Fruit fly (Drosophila melanogaster) whole organism, embryonic: ENCODE results near the gene FoxL1.

ENCODE experiments used
- CG11247 ChIP-seq: fragments of 200-800 bp; sonication (Bioruptor generic); IDR thresholded peaks from 2 replicates; pipeline ENCODE4 v1.3.6; 2022; ENCODE audit warnings: missing biosample characterization, missing genetic modification characterization
- CG11560 ChIP-seq: fragments of 200-800 bp; sonication (Bioruptor generic); IDR thresholded peaks from 3 replicates; pipeline ENCODE4 v1.3.6; 2022; ENCODE audit warnings: missing biosample characterization, missing genetic modification characterization
- CG13287 ChIP-seq: fragments of 200-800 bp; sonication (Bioruptor generic); IDR thresholded peaks from 2 replicates; pipeline ENCODE4 v1.3.6; 2022; ENCODE audit warnings: missing biosample characterization, missing genetic modification characterization; ENCODE audit not compliant: partially characterized antibody
- CG1529 ChIP-seq: fragments of 200-800 bp; sonication (Bioruptor generic); optimal IDR thresholded peaks from 3 replicates; lab custom pipeline; 2018; ENCODE audit warnings: missing biosample characterization, missing genetic modification characterization
- CG15479 ChIP-seq: fragments of 200-800 bp; sonication (Bioruptor generic); optimal IDR thresholded peaks from 3 replicates; lab custom pipeline; 2019; ENCODE audit warnings: missing biosample characterization, mild to moderate bottlenecking, missing genetic modification characterization, moderate library complexity
- CG15696 ChIP-seq: fragments of 200-800 bp; sonication (Bioruptor generic); optimal IDR thresholded peaks from 2 replicates; lab custom pipeline; 2019; ENCODE audit warnings: missing biosample characterization, mild to moderate bottlenecking, missing genetic modification characterization, moderate library complexity
- CG1602 ChIP-seq: fragments of 200-800 bp; sonication (Bioruptor generic); optimal IDR thresholded peaks from 3 replicates; lab custom pipeline; 2016; ENCODE audit warnings: missing biosample characterization, missing genetic modification characterization
- CG1603 ChIP-seq: fragments of 200-800 bp; sonication (Bioruptor generic); optimal IDR thresholded peaks from 2 replicates; lab custom pipeline; 2019; ENCODE audit warnings: missing biosample characterization, mild to moderate bottlenecking, missing genetic modification characterization, moderate library complexity
- CG18476 ChIP-seq: fragments of 200-800 bp; sonication (Bioruptor generic); optimal IDR thresholded peaks from 2 replicates; lab custom pipeline; 2016; ENCODE audit warnings: missing biosample characterization, mild to moderate bottlenecking, missing genetic modification characterization
- CG2120 ChIP-seq: fragments of 200-800 bp; sonication (Bioruptor generic); optimal IDR thresholded peaks from 3 replicates; lab custom pipeline; 2016; ENCODE audit warnings: missing biosample characterization, missing genetic modification characterization
- CG31441 ChIP-seq: fragments of 200-800 bp; sonication (Bioruptor generic); IDR thresholded peaks from 2 replicates; pipeline ENCODE4 v1.3.6; 2022; ENCODE audit warnings: missing biosample characterization, missing genetic modification characterization
- CG32767 ChIP-seq: fragments of 200-800 bp; sonication (Bioruptor generic); IDR thresholded peaks from 2 replicates; pipeline ENCODE4 v1.3.6; 2022; ENCODE audit warnings: missing biosample characterization, missing genetic modification characterization
- CG3407 ChIP-seq: fragments of 200-800 bp; sonication (Bioruptor generic); optimal IDR thresholded peaks from 2 replicates; lab custom pipeline; 2018; ENCODE audit warnings: missing biosample characterization, mild to moderate bottlenecking, missing genetic modification characterization
- CG34422 ChIP-seq: fragments of 200-800 bp; sonication (Bioruptor generic); IDR thresholded peaks from 3 replicates; pipeline ENCODE4 v1.3.6; 2022; ENCODE audit warnings: missing biosample characterization, missing genetic modification characterization
- CG4328 ChIP-seq: fragments of 200-800 bp; sonication (Bioruptor generic); optimal IDR thresholded peaks from 3 replicates; lab custom pipeline; 2017; ENCODE audit warnings: missing biosample characterization, missing genetic modification reagents, missing genetic modification characterization
- CG6689 ChIP-seq: fragments of 200-800 bp; sonication (Bioruptor generic); IDR thresholded peaks from 2 replicates; pipeline ENCODE4 v1.3.6; 2022; ENCODE audit warnings: missing biosample characterization, missing genetic modification characterization
- CG7839 ChIP-seq: fragments of 200-800 bp; sonication (Bioruptor generic); optimal IDR thresholded peaks from 3 replicates; lab custom pipeline; 2018; ENCODE audit warnings: missing biosample characterization, mild to moderate bottlenecking, missing genetic modification characterization, moderate library complexity
- CG9932 ChIP-seq: fragments of 200-800 bp; sonication (Bioruptor generic); IDR thresholded peaks from 2 replicates; pipeline ENCODE4 v1.3.6; 2022; ENCODE audit warnings: missing biosample characterization, missing genetic modification characterization
- Dbx ChIP-seq: fragments of 200-800 bp; sonication (Bioruptor generic); IDR thresholded peaks from 3 replicates; pipeline ENCODE4 v1.3.6; 2022; ENCODE audit warnings: missing biosample characterization, missing genetic modification characterization
- H2.0 ChIP-seq: fragments of 200-800 bp; sonication (Bioruptor generic); IDR thresholded peaks from 2 replicates; pipeline ENCODE4 v1.3.6; 2022; ENCODE audit warnings: missing biosample characterization, missing genetic modification characterization
- Lim3 ChIP-seq: fragments of 200-800 bp; sonication (Bioruptor generic); IDR thresholded peaks from 2 replicates; pipeline ENCODE4 v1.3.6; 2022; ENCODE audit warnings: missing biosample characterization, missing genetic modification characterization
- MBD-R2 ChIP-seq: fragments of 200-800 bp; sonication (Bioruptor generic); IDR thresholded peaks from 2 replicates; pipeline ENCODE4 v1.3.6; 2022; ENCODE audit warnings: missing biosample characterization, missing genetic modification characterization
- Meics ChIP-seq: fragments of 200-800 bp; sonication (Bioruptor generic); optimal IDR thresholded peaks from 2 replicates; lab custom pipeline; 2017; ENCODE audit warnings: missing biosample characterization, mild to moderate bottlenecking, missing genetic modification characterization
- Mrtf ChIP-seq: fragments of 200-800 bp; sonication (Bioruptor generic); IDR thresholded peaks from 3 replicates; pipeline ENCODE4 v1.3.6; 2022; ENCODE audit warnings: missing biosample characterization, missing genetic modification characterization
- Optix ChIP-seq: fragments of 200-800 bp; sonication (Bioruptor generic); IDR thresholded peaks from 3 replicates; pipeline ENCODE4 v1.3.6; 2022; ENCODE audit warnings: missing biosample characterization, missing genetic modification characterization
- Sox100B ChIP-seq: fragments of 200-800 bp; sonication (Bioruptor generic); optimal IDR thresholded peaks from 3 replicates; lab custom pipeline; 2018; ENCODE audit warnings: missing biosample characterization, mild to moderate bottlenecking, missing genetic modification characterization
- Stat92E ChIP-seq, 3 experiments: fragments of >200 bp in 2 of 3; fragments of 200-800 bp in 1 of 3; sonication (Bioruptor generic) in 1 of 3; optimal IDR thresholded peaks; 2 replicates each; lab custom pipeline; 2017 to 2019; ENCODE audit warnings: missing biosample characterization in 3 of 3, missing genetic modification characterization in 3 of 3, mild to moderate bottlenecking in 1 of 3, moderate library complexity in 1 of 3
- Tbp ChIP-seq: fragments of >200 bp; optimal IDR thresholded peaks from 2 replicates; lab custom pipeline; 2018; ENCODE audit warnings: missing biosample characterization, missing genetic modification characterization
- abd-A ChIP-seq: fragments of 200-800 bp; sonication (Bioruptor generic); optimal IDR thresholded peaks from 3 replicates; lab custom pipeline; 2019; ENCODE audit warnings: missing biosample characterization, mild to moderate bottlenecking, missing genetic modification characterization, moderate library complexity
- al ChIP-seq: fragments of 200-800 bp; sonication (Bioruptor generic); IDR thresholded peaks from 2 replicates; pipeline ENCODE4 v1.3.6; 2022; ENCODE audit warnings: missing biosample characterization, missing genetic modification characterization
- bbx ChIP-seq: fragments of 200-800 bp; sonication (Bioruptor generic); IDR thresholded peaks from 2 replicates; pipeline ENCODE4 v1.3.6; 2022; ENCODE audit warnings: missing biosample characterization, missing genetic modification characterization; ENCODE audit not compliant: partially characterized antibody
- bigmax ChIP-seq: fragments of 200-800 bp; sonication (Bioruptor generic); optimal IDR thresholded peaks from 2 replicates; lab custom pipeline; 2018; ENCODE audit warnings: missing biosample characterization, mild to moderate bottlenecking, missing genetic modification characterization
- cad ChIP-seq: fragments of >200 bp; optimal IDR thresholded peaks from 2 replicates; lab custom pipeline; 2017; ENCODE audit warnings: missing biosample characterization, missing genetic modification characterization
- dmrt11E ChIP-seq: fragments of 200-800 bp; sonication (Bioruptor generic); optimal IDR thresholded peaks from 3 replicates; lab custom pipeline; 2018; ENCODE audit warnings: missing biosample characterization, mild to moderate bottlenecking, missing genetic modification characterization, moderate library complexity
- dpn ChIP-seq, 2 experiments: fragments of 200-800 bp; sonication (Bioruptor generic); optimal IDR thresholded peaks; 3 replicates each; lab custom pipeline; 2016; ENCODE audit warnings: missing biosample characterization in 2 of 2, missing genetic modification characterization in 2 of 2
- dysf ChIP-seq: fragments of 200-800 bp; sonication (Bioruptor generic); IDR thresholded peaks from 3 replicates; pipeline ENCODE4 v1.3.6; 2022; ENCODE audit warnings: missing biosample characterization, missing genetic modification characterization
- fd96Cb ChIP-seq: fragments of 200-800 bp; sonication (Bioruptor generic); optimal IDR thresholded peaks from 2 replicates; lab custom pipeline; 2018; ENCODE audit warnings: missing biosample characterization, mild to moderate bottlenecking, missing genetic modification characterization, moderate library complexity
- kay ChIP-seq: fragments of 200-800 bp; sonication (Bioruptor generic); optimal IDR thresholded peaks from 2 replicates; lab custom pipeline; 2016; ENCODE audit warnings: missing biosample characterization, missing genetic modification characterization
- knrl ChIP-seq: fragments of 200-800 bp; sonication (Bioruptor generic); IDR thresholded peaks from 3 replicates; pipeline ENCODE4 v1.3.6; 2022; ENCODE audit warnings: missing biosample characterization, missing genetic modification characterization; ENCODE audit not compliant: partially characterized antibody
- mirr ChIP-seq: fragments of 200-800 bp; sonication (Bioruptor generic); optimal IDR thresholded peaks from 3 replicates; lab custom pipeline; 2018; ENCODE audit warnings: missing biosample characterization, mild to moderate bottlenecking, missing genetic modification characterization
- oc ChIP-seq: fragments of 200-800 bp; sonication (Bioruptor generic); optimal IDR thresholded peaks from 2 replicates; lab custom pipeline; 2018; ENCODE audit warnings: missing biosample characterization, mild to moderate bottlenecking, missing genetic modification characterization, moderate library complexity
- psq ChIP-seq: fragments of 200-800 bp; sonication (Bioruptor generic); optimal IDR thresholded peaks from 2 replicates; lab custom pipeline; 2017; ENCODE audit warnings: missing biosample characterization, missing genetic modification characterization
- pzg ChIP-seq: fragments of 200-800 bp; sonication (Bioruptor generic); optimal IDR thresholded peaks from 3 replicates; lab custom pipeline; 2018; ENCODE audit warnings: missing biosample characterization, mild to moderate bottlenecking, missing genetic modification characterization, moderate library complexity
- ranshi ChIP-seq: fragments of 200-800 bp; sonication (Bioruptor generic); IDR thresholded peaks from 2 replicates; pipeline ENCODE4 v1.3.6; 2022; ENCODE audit warnings: missing biosample characterization, missing genetic modification characterization
- sd ChIP-seq: fragments of 200-800 bp; sonication (Bioruptor generic); optimal IDR thresholded peaks from 3 replicates; lab custom pipeline; 2018; ENCODE audit warnings: missing biosample characterization, mild to moderate bottlenecking, missing genetic modification characterization, moderate library complexity
- slp2 ChIP-seq: fragments of 200-800 bp; sonication (Bioruptor generic); optimal IDR thresholded peaks from 2 replicates; lab custom pipeline; 2016; ENCODE audit warnings: missing biosample characterization, missing genetic modification characterization
- tll ChIP-seq, 2 experiments: fragments of 200-800 bp in 1 of 2; fragments of >200 bp in 1 of 2; sonication (Bioruptor generic) in 1 of 2; optimal IDR thresholded peaks; 2 replicates each; lab custom pipeline; 2017 to 2019; ENCODE audit warnings: missing biosample characterization in 2 of 2, missing genetic modification characterization in 2 of 2, mild to moderate bottlenecking in 1 of 2, moderate library complexity in 1 of 2
- unc-4 ChIP-seq: fragments of 200-800 bp; sonication (Bioruptor generic); IDR thresholded peaks from 2 replicates; pipeline ENCODE4 v1.3.6; 2022; ENCODE audit warnings: missing biosample characterization, missing genetic modification characterization; ENCODE audit not compliant: partially characterized antibody
- wdn ChIP-seq: fragments of 200-800 bp; sonication (Bioruptor generic); IDR thresholded peaks from 2 replicates; pipeline ENCODE4 v1.3.6; 2022; ENCODE audit warnings: missing biosample characterization, missing genetic modification characterization

The FoxL1 gene

DNA sequence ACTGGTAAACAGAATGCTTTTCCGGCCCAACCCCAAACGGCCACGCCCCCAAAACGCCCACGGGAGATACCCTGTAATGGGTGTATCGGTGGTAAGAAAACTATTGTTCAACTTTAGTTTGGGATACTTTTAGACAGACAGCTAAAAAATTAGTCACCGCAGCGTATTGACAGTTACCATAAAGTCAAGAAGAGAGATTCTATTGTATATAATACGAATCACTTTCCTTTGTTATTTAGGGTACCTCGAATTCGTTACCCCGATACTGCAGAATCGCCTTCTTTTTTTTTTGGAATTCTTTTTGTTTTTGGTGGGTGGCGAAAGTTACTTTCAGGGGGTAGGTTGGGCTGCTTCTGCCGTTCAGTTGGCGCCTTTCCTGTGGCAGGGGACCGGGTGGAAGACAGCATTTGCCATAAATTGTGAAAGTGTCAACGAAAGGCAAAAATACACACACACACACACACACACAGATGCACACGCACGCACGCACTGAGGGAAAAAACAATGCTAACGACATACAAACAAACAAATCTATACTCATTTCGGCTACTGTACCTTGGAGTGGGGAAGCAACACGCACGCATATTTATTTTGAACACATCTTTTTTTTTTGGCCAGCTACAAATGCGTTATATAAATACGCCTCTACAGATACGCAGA lies 48.2 kb upstream of the FoxL1 start (continued):
- TF ChIP-seq bigmax (GFP tag; lab: Kevin White, UChicago) = no peak
- peak; percentile 20 for TF ChIP-seq CG1529 (GFP tag; lab: Kevin White, UChicago)
- peak; percentile 64; the same call in 2 of the 3 replicates for TF ChIP-seq dysf
- TF ChIP-seq Stat92E (GFP tag; optimal IDR thresholded peaks at IDR 0.05; lab: Kevin White, UChicago) = no peak
- TF ChIP-seq ranshi = 0 out of 2 replicates have a peak, but pooled peaks have one; percentile 29
- TF ChIP-seq CG34422 (GFP tag; lab: Robert Waterston, UW) = no peak
- peak; percentile 0 to 39 for TF ChIP-seq dpn (GFP tag; optimal IDR thresholded peaks at IDR 0.05; lab: Kevin White, UChicago)
- TF ChIP-seq Lim3 = no peak
- no peak for TF ChIP-seq CG15479
- no peak for TF ChIP-seq unc-4 (GFP tag; lab: Robert Waterston, UW)
- TF ChIP-seq CG11247 (GFP tag; lab: Robert Waterston, UW) = no peak
- TF ChIP-seq wdn (GFP tag; lab: Robert Waterston, UW) = no peak
- TF ChIP-seq oc = no peak
- TF ChIP-seq CG18476 (GFP tag; lab: Kevin White, UChicago) = no peak
- TF ChIP-seq CG31441 = peak; percentile 52; the same call in 1 of the 2 replicates
- no peak for TF ChIP-seq CG32767 (GFP tag; lab: Robert Waterston, UW)
- TF ChIP-seq CG1603 = peak; percentile 28
- no peak for TF ChIP-seq CG13287
- TF ChIP-seq H2.0 (GFP tag; lab: Robert Waterston, UW) = peak; percentile 45
- TF ChIP-seq Dbx (GFP tag; lab: Robert Waterston, UW) = no peak
- TF ChIP-seq CG11560 (tag; lab: Robert Waterston, UW) = peak; percentile 45; the same call in 2 of the 3 replicates
- TF ChIP-seq CG1602 (GFP tag; lab: Kevin White, UChicago) = no peak
- 0 out of 3 replicates have a peak, but pooled peaks have one; percentile 31 for TF ChIP-seq Optix (GFP tag; lab: Robert Waterston, UW)
- TF ChIP-seq dmrt11E (tag; lab: Kevin White, UChicago) = no peak
- TF ChIP-seq CG4328 (GFP tag; lab: Kevin White, UChicago) = no peak
- 0 out of 3 replicates have a peak, but pooled peaks have one; percentile 13 for TF ChIP-seq Mrtf (GFP tag; lab: Robert Waterston, UW)
- TF ChIP-seq Meics = peak; percentile 58
- no peak for TF ChIP-seq cad (GFP tag; lab: Kevin White, UChicago)
- TF ChIP-seq MBD-R2 (GFP tag; lab: Robert Waterston, UW) = no peak; the same call in 1 of the 2 replicates
- no peak for TF ChIP-seq kay (GFP tag; lab: Kevin White, UChicago)
- peak; percentile 71 for TF ChIP-seq CG7839 (tag; lab: Kevin White, UChicago)
- TF ChIP-seq mirr (GFP tag; lab: Kevin White, UChicago) = no peak
- peak; percentile 23 for TF ChIP-seq Sox100B (GFP tag; lab: Kevin White, UChicago)
- TF ChIP-seq CG15696 = no peak
- TF ChIP-seq fd96Cb (tag; lab: Kevin White, UChicago) = peak; percentile 19
- no peak for TF ChIP-seq slp2 (GFP tag; lab: Kevin White, UChicago)
- TF ChIP-seq pzg (GFP tag; lab: Kevin White, UChicago) = no peak
- no peak for TF ChIP-seq al (GFP tag; lab: Robert Waterston, UW)
- no peak for TF ChIP-seq Tbp (GFP tag; lab: Kevin White, UChicago)
- peak; percentile 10 for TF ChIP-seq sd (tag; lab: Kevin White, UChicago)
- no peak for TF ChIP-seq knrl (GFP tag; lab: Robert Waterston, UW)
- no peak; the same call in 1 of the 2 replicates for TF ChIP-seq CG9932 (GFP tag; lab: Robert Waterston, UW)
- no peak for TF ChIP-seq bbx (GFP tag; lab: Robert Waterston, UW)
- no peak for TF ChIP-seq abd-A (tag; lab: Kevin White, UChicago)
- TF ChIP-seq tll (GFP tag; optimal IDR thresholded peaks at IDR 0.05; lab: Kevin White, UChicago) = no peak
- peak; percentile 76 for TF ChIP-seq CG2120
- TF ChIP-seq CG6689 (GFP tag; lab: Robert Waterston, UW) = peak; percentile 37; the same call in 1 of the 2 replicates
- TF ChIP-seq CG3407 (GFP tag; lab: Kevin White, UChicago) = peak; percentile 2
- no peak for TF ChIP-seq psq
